Worm (Caenorhabditis elegans): ENCODE results near the gene cutl-21.

ce11 chrX:1014708-1015107, 10.6 kb downstream of the cutl-21 start:
- TF ChIP-seq daf-12 (tag; optimal IDR thresholded peaks at IDR 0.05) = no peak
- TF ChIP-seq lin-15B (tag; optimal IDR thresholded peaks at IDR 0.05) = no peak
- no peak for TF ChIP-seq ama-1 (optimal IDR thresholded peaks at IDR 0.05)
- no peak for TF ChIP-seq nhr-23 (tag; optimal IDR thresholded peaks at IDR 0.05)
- TF ChIP-seq ceh-9 (tag; optimal IDR thresholded peaks at IDR 0.05) = no peak
- TF ChIP-seq unc-39 (tag; optimal IDR thresholded peaks at IDR 0.05) = no peak
- TF ChIP-seq nhr-11 (tag; optimal IDR thresholded peaks at IDR 0.05) = no peak
- no peak for TF ChIP-seq ceh-16 (tag; optimal IDR thresholded peaks at IDR 0.05)
- no peak for TF ChIP-seq tbx-2 (tag; optimal IDR thresholded peaks at IDR 0.05)
